Fruit fly (Drosophila melanogaster) whole organism, embryonic: ENCODE data around the gene CG18545.
A peak's percentile ranks its signal among the peaks of the same experiment; 100 is the strongest.

ENCODE experiments used
- Asciz ChIP-seq: fragments of 200-800 bp; sonication (Bioruptor generic); optimal IDR thresholded peaks from 2 replicates; lab custom pipeline; 2017; ENCODE audit warnings: missing biosample characterization, mild to moderate bottlenecking, missing genetic modification characterization, missing genetic modification reagents
- CG10274 ChIP-seq: fragments of 200-800 bp; sonication (Bioruptor generic); optimal IDR thresholded peaks from 3 replicates; lab custom pipeline; 2017; ENCODE audit warnings: missing biosample characterization, mild to moderate bottlenecking, missing genetic modification characterization
- CG10462 ChIP-seq: fragments of 200-800 bp; sonication (Bioruptor generic); optimal IDR thresholded peaks from 2 replicates; lab custom pipeline; 2016; ENCODE audit warnings: missing biosample characterization, missing genetic modification characterization
- CG10959 ChIP-seq: fragments of 200-800 bp; sonication (Bioruptor generic); IDR thresholded peaks from 2 replicates; pipeline ENCODE4 v1.3.6; 2022; ENCODE audit warnings: missing biosample characterization, missing genetic modification characterization
- CG11456 ChIP-seq: fragments of 200-800 bp; sonication (Bioruptor generic); IDR thresholded peaks from 3 replicates; pipeline ENCODE4 v1.3.6; 2022; ENCODE audit warnings: missing biosample characterization, missing genetic modification characterization
- CG12155 ChIP-seq: fragments of 200-800 bp; sonication (Bioruptor generic); optimal IDR thresholded peaks from 3 replicates; lab custom pipeline; 2016; ENCODE audit warnings: missing biosample characterization, missing genetic modification characterization
- CG13894 ChIP-seq: fragments of 200-800 bp; sonication (Bioruptor generic); optimal IDR thresholded peaks from 3 replicates; lab custom pipeline; 2018; ENCODE audit warnings: missing biosample characterization, mild to moderate bottlenecking, missing genetic modification characterization, moderate library complexity
- CG15479 ChIP-seq: fragments of 200-800 bp; sonication (Bioruptor generic); optimal IDR thresholded peaks from 3 replicates; lab custom pipeline; 2019; ENCODE audit warnings: missing biosample characterization, mild to moderate bottlenecking, missing genetic modification characterization, moderate library complexity
- CG16779 ChIP-seq: fragments of 200-800 bp; sonication (Bioruptor generic); IDR thresholded peaks from 2 replicates; pipeline ENCODE4 v1.3.6; 2022; ENCODE audit warnings: missing biosample characterization, missing genetic modification characterization
- CG16813 ChIP-seq: fragments of 200-800 bp; sonication (Bioruptor generic); IDR thresholded peaks from 3 replicates; pipeline ENCODE4 v1.3.6; 2022; ENCODE audit warnings: missing biosample characterization, missing genetic modification characterization; ENCODE audit not compliant: partially characterized antibody
- CG1832 ChIP-seq: fragments of 200-800 bp; sonication (Bioruptor generic); optimal IDR thresholded peaks from 2 replicates; lab custom pipeline; 2017; ENCODE audit warnings: missing biosample characterization, mild to moderate bottlenecking, missing genetic modification characterization, inconsistent platforms
- CG32772 ChIP-seq: fragments of 200-800 bp; sonication (Bioruptor generic); IDR thresholded peaks from 2 replicates; pipeline ENCODE4 v1.3.6; 2022; ENCODE audit warnings: missing biosample characterization, missing genetic modification characterization
- CG6765 ChIP-seq: fragments of 200-800 bp; sonication (Bioruptor generic); optimal IDR thresholded peaks from 3 replicates; lab custom pipeline; 2017; ENCODE audit warnings: missing biosample characterization, mild to moderate bottlenecking, missing genetic modification characterization
- CG6791 ChIP-seq: fragments of 200-800 bp; sonication (Bioruptor generic); IDR thresholded peaks from 3 replicates; pipeline ENCODE4 v1.3.6; 2022; ENCODE audit warnings: missing biosample characterization, missing genetic modification characterization; ENCODE audit not compliant: partially characterized antibody
- CG7987 ChIP-seq: fragments of 200-800 bp; sonication (Bioruptor generic); optimal IDR thresholded peaks from 2 replicates; lab custom pipeline; 2018; ENCODE audit warnings: missing biosample characterization, mild to moderate bottlenecking, missing genetic modification characterization, moderate library complexity
- CG8359 ChIP-seq: fragments of 200-800 bp; sonication (Bioruptor generic); optimal IDR thresholded peaks from 2 replicates; lab custom pipeline; 2017; ENCODE audit warnings: missing biosample characterization, mild to moderate bottlenecking, missing genetic modification characterization, borderline replicate concordance
- CTCF ChIP-seq: fragments of 200-800 bp; sonication (Bioruptor generic); optimal IDR thresholded peaks from 2 replicates; lab custom pipeline; 2017; ENCODE audit warnings: missing biosample characterization, mild to moderate bottlenecking, missing genetic modification characterization, moderate library complexity
- CkIIα-i1 ChIP-seq: fragments of 200-800 bp; sonication (Bioruptor generic); IDR thresholded peaks from 2 replicates; pipeline ENCODE4 v1.3.6; 2022; ENCODE audit warnings: missing biosample characterization, missing genetic modification characterization
- Deaf1 ChIP-seq: fragments of 200-800 bp; optimal IDR thresholded peaks from 3 replicates; lab custom pipeline; 2019; ENCODE audit warnings: missing biosample characterization, mild to moderate bottlenecking, missing genetic modification characterization, moderate library complexity
- Dip2 ChIP-seq: fragments of 200-800 bp; sonication (Bioruptor generic); IDR thresholded peaks from 2 replicates; pipeline ENCODE4 v1.3.6; 2022; ENCODE audit warnings: missing biosample characterization, missing genetic modification characterization
- ERR ChIP-seq: fragments of 200-800 bp; sonication (Bioruptor generic); optimal IDR thresholded peaks from 2 replicates; lab custom pipeline; 2016; ENCODE audit warnings: missing biosample characterization, missing genetic modification characterization
- Ets65A ChIP-seq: fragments of 200-800 bp; sonication (Bioruptor generic); peaks from one replicate; lab custom pipeline; 2016; ENCODE audit warnings: missing biosample characterization, missing genetic modification characterization
- H2.0 ChIP-seq: fragments of 200-800 bp; sonication (Bioruptor generic); IDR thresholded peaks from 2 replicates; pipeline ENCODE4 v1.3.6; 2022; ENCODE audit warnings: missing biosample characterization, missing genetic modification characterization
- Hr51 ChIP-seq, 2 experiments: fragments of 200-800 bp; sonication (Bioruptor generic); optimal IDR thresholded peaks; 2 replicates in 1 of 2; 3 replicates in 1 of 2; lab custom pipeline; 2016 to 2018; ENCODE audit warnings: missing biosample characterization in 2 of 2, missing genetic modification characterization in 2 of 2, mild to moderate bottlenecking in 1 of 2, moderate library complexity in 1 of 2
- Lhr ChIP-seq: fragments of 200-800 bp; sonication (Bioruptor generic); optimal IDR thresholded peaks from 3 replicates; lab custom pipeline; 2017; ENCODE audit warnings: mild to moderate bottlenecking, missing biosample characterization, missing genetic modification reagents, missing genetic modification characterization
- Med ChIP-seq: fragments of 200-800 bp; sonication (Bioruptor generic); peaks from one replicate; lab custom pipeline; 2016; ENCODE audit warnings: missing biosample characterization, missing genetic modification characterization, mild to moderate bottlenecking, inconsistent platforms, moderate library complexity
- Nf-YC ChIP-seq: fragments of 200-800 bp; optimal IDR thresholded peaks from 3 replicates; lab custom pipeline; 2019; ENCODE audit warnings: missing biosample characterization, mild to moderate bottlenecking, missing genetic modification characterization, moderate library complexity
- Ssrp ChIP-seq: fragments of 200-800 bp; sonication (Bioruptor generic); optimal IDR thresholded peaks from 2 replicates; lab custom pipeline; 2018; ENCODE audit warnings: missing biosample characterization, mild to moderate bottlenecking, missing genetic modification characterization, moderate library complexity
- Trl ChIP-seq, 3 experiments: fragments of >200 bp in 2 of 3; fragments of 200-800 bp in 1 of 3; sonication (Bioruptor generic) in 1 of 3; optimal IDR thresholded peaks; 2 replicates in 1 of 3; 3 replicates in 2 of 3; lab custom pipeline; 2016 to 2017; ENCODE audit warnings: missing biosample characterization in 1 of 3, missing genetic modification characterization in 1 of 3
- abd-A ChIP-seq: fragments of 200-800 bp; sonication (Bioruptor generic); optimal IDR thresholded peaks from 3 replicates; lab custom pipeline; 2019; ENCODE audit warnings: missing biosample characterization, mild to moderate bottlenecking, missing genetic modification characterization, moderate library complexity
- amos ChIP-seq: fragments of 200-800 bp; sonication (Bioruptor generic); IDR thresholded peaks from 2 replicates; pipeline ENCODE4 v1.3.6; 2022; ENCODE audit warnings: missing biosample characterization, missing genetic modification characterization; ENCODE audit not compliant: partially characterized antibody
- br ChIP-seq: fragments of >200 bp; optimal IDR thresholded peaks from 2 replicates; lab custom pipeline; 2017
- cg ChIP-seq: fragments of 200-800 bp; sonication (Bioruptor generic); optimal IDR thresholded peaks from 3 replicates; lab custom pipeline; 2019; ENCODE audit warnings: missing biosample characterization, mild to moderate bottlenecking, missing genetic modification characterization, moderate library complexity
- fd96Cb ChIP-seq: fragments of 200-800 bp; sonication (Bioruptor generic); optimal IDR thresholded peaks from 2 replicates; lab custom pipeline; 2018; ENCODE audit warnings: missing biosample characterization, mild to moderate bottlenecking, missing genetic modification characterization, moderate library complexity
- ftz-f1 ChIP-seq: fragments of 200-800 bp; sonication (Bioruptor generic); optimal IDR thresholded peaks from 2 replicates; lab custom pipeline; 2016; ENCODE audit warnings: missing biosample characterization, missing genetic modification characterization
- grau ChIP-seq: fragments of 200-800 bp; optimal IDR thresholded peaks from 3 replicates; lab custom pipeline; 2019; ENCODE audit warnings: missing biosample characterization, mild to moderate bottlenecking, missing genetic modification characterization, moderate library complexity
- jumu ChIP-seq: fragments of 200-800 bp; sonication (Bioruptor generic); optimal IDR thresholded peaks from 3 replicates; lab custom pipeline; 2016; ENCODE audit warnings: missing biosample characterization, missing genetic modification characterization
- nerfin-1 ChIP-seq: fragments of 200-800 bp; sonication (Bioruptor generic); optimal IDR thresholded peaks from 3 replicates; lab custom pipeline; 2019; ENCODE audit warnings: missing biosample characterization, mild to moderate bottlenecking, missing genetic modification characterization, moderate library complexity
- nom ChIP-seq: fragments of 200-800 bp; sonication (Bioruptor generic); optimal IDR thresholded peaks from 2 replicates; lab custom pipeline; 2017; ENCODE audit warnings: missing biosample characterization, missing genetic modification characterization, mild to moderate bottlenecking, moderate library complexity, missing genetic modification reagents
- onecut ChIP-seq: fragments of 200-800 bp; sonication (Bioruptor generic); IDR thresholded peaks from 2 replicates; pipeline ENCODE4 v1.3.6; 2022; ENCODE audit warnings: missing biosample characterization, missing genetic modification characterization
- pfk ChIP-seq: fragments of 200-800 bp; sonication (Bioruptor generic); optimal IDR thresholded peaks from 2 replicates; lab custom pipeline; 2018; ENCODE audit warnings: missing biosample characterization, mild to moderate bottlenecking, missing genetic modification characterization, moderate library complexity
- pros ChIP-seq: fragments of 200-800 bp; sonication (Bioruptor generic); optimal IDR thresholded peaks from 3 replicates; lab custom pipeline; 2019; ENCODE audit warnings: missing biosample characterization, mild to moderate bottlenecking, missing genetic modification characterization, moderate library complexity
- pzg ChIP-seq: fragments of 200-800 bp; sonication (Bioruptor generic); optimal IDR thresholded peaks from 3 replicates; lab custom pipeline; 2018; ENCODE audit warnings: missing biosample characterization, mild to moderate bottlenecking, missing genetic modification characterization, moderate library complexity
- sim ChIP-seq: fragments of 200-800 bp; sonication (Bioruptor generic); IDR thresholded peaks from 2 replicates; pipeline ENCODE4 v1.3.6; 2022; ENCODE audit warnings: missing biosample characterization, missing genetic modification characterization
- twi ChIP-seq: fragments of 200-800 bp; optimal IDR thresholded peaks from 2 replicates; lab custom pipeline; 2019; ENCODE audit warnings: missing biosample characterization, mild to moderate bottlenecking, missing genetic modification characterization, moderate library complexity
- zen ChIP-seq: fragments of 200-800 bp; sonication (Bioruptor generic); optimal IDR thresholded peaks from 3 replicates; lab custom pipeline; 2018; ENCODE audit warnings: missing biosample characterization, mild to moderate bottlenecking, missing genetic modification characterization, moderate library complexity

Gene CG18545

DNA sequence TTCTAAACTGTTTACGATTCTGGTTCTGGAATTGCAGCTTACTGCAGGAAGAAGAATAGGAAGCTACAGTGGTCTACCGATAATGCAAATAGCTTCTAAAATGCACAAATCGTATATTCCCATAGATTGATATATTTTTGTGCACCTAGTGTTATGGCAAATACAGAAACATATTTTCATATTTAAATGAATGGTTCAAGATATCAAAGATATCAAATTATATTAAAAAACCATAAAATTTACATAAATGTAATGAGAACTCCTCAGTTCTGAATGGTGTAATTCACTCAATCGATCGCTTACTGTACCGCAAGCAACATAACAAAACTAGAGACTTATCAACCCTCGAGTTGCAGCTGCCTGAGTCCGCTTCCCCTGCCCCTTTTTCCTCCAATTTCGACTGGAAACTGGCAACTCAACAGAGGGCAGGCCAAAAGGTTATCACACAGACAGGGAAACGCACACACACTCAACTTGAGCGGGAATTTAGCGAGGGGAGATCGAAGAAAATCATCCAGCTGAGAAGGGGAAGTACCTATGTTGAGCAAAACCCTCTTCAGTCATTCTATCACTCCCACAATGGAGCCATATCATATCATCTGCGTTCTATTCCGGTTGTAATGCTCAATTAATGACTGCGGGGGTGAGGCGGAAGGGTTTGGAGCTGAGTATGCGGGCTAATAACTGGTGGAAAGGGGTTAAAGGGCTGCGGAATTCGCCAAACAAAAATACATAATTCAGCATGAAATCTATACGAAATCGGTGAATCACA is 13.4 kb downstream of the CG18545 start (continued):
- peak; percentile 18 for TF ChIP-seq Asciz (GFP tag; lab: Kevin White, UChicago)
- no peak for TF ChIP-seq CG7987
- TF ChIP-seq CG16813 (GFP tag; lab: Robert Waterston, UW) = no peak
- peak; percentile 29 for TF ChIP-seq zen (tag; lab: Kevin White, UChicago)
- peak; percentile 51 for TF ChIP-seq Ssrp (tag; lab: Kevin White, UChicago)
- TF ChIP-seq grau (tag; lab: Kevin White, UChicago) = peak; percentile 99
- no peak for TF ChIP-seq Deaf1
- peak; percentile 45 for TF ChIP-seq fd96Cb (tag; lab: Kevin White, UChicago)
- TF ChIP-seq, all 482 proteins: peak for 93

- TF ChIP-seq Trl (optimal IDR thresholded peaks at IDR 0.05; lab: Kevin White, UChicago) (peak; percentile 87 to 89), Trl (GFP tag; optimal IDR thresholded peaks at IDR 0.05; lab: Kevin White, UChicago) (no peak), Nf-YC (tag; lab: Kevin White, UChicago) (peak; percentile 6), CG6765 (GFP tag; lab: Kevin White, UChicago) (no peak), nom (GFP tag; lab: Kevin White, UChicago) (no peak), CG6791 (GFP tag; lab: Robert Waterston, UW) (no peak), twi (no peak), CG1832 (GFP tag; lab: Kevin White, UChicago) (peak; percentile 77), onecut (GFP tag; lab: Robert Waterston, UW) (peak; percentile 96), CG10274 (GFP tag; lab: Kevin White, UChicago) (no peak), amos (no peak), H2.0 (no peak), CTCF (peak; percentile 24), cg (peak; percentile 21), pfk (no peak), CG16779 (GFP tag; lab: Robert Waterston, UW) (no peak), Deaf1 (peak; percentile 18), ERR (peak; percentile 84), Hr51 (GFP tag; optimal IDR thresholded peaks at IDR 0.05; lab: Kevin White, UChicago) (peak in 1 of 2 experiments; percentile 56), CG10462 (GFP tag; lab: Kevin White, UChicago) (no peak), ftz-f1 (GFP tag; lab: Kevin White, UChicago) (peak; percentile 92), CG32772 (GFP tag; lab: Robert Waterston, UW) (no peak), abd-A (peak; percentile 85), CG11456 (GFP tag; lab: Robert Waterston, UW) (no peak), CG8359 (no peak), pros (GFP tag; lab: Kevin White, UChicago) (peak; percentile 72), CG12155 (GFP tag; lab: Kevin White, UChicago) (peak; percentile 68), jumu (GFP tag; lab: Kevin White, UChicago) (no peak), nerfin-1 (tag; lab: Kevin White, UChicago) (no peak), sim (GFP tag; lab: Robert Waterston, UW) (no peak), br (lab: Kevin White, UChicago) (no peak), CG15479 (peak; percentile 4), Lhr (GFP tag; lab: Kevin White, UChicago) (no peak), Med (peak; percentile 47), CkIIα-i1 (GFP tag; lab: Robert Waterston, UW) (no peak), Ets65A (GFP tag; lab: Kevin White, UChicago) (no peak), CG10959 (GFP tag; lab: Robert Waterston, UW) (no peak), pzg (no peak), Dip2 (GFP tag; lab: Robert Waterston, UW) (no peak), CG13894 (no peak)
These were observed 15.3 kb downstream of the CG18545 start for dm6 chr3R:10355840-10356562.
